Worm (Caenorhabditis elegans) whole organism, mixed stage, embryonic: ENCODE results near the gene rpl-12.

Experiments used
- M03D4.4 ChIP-seq: sonication (generic microtip); optimal IDR thresholded peaks from 2 replicates; lab custom pipeline; 2017; ENCODE audit warnings: mild to moderate bottlenecking, missing genetic modification characterization, missing compliant biosample characterization
- blmp-1 ChIP-seq: fragments of 150-350 bp; optimal IDR thresholded peaks from 2 replicates; lab custom pipeline; 2014; ENCODE audit warnings: missing biosample characterization, missing genetic modification characterization
- ceh-39 ChIP-seq: fragments of 150-350 bp; optimal IDR thresholded peaks from 2 replicates; lab custom pipeline; 2014; ENCODE audit warnings: missing biosample characterization, missing genetic modification characterization
- ceh-43 ChIP-seq: fragments of 200-800 bp; sonication (Bioruptor generic); optimal IDR thresholded peaks from 2 replicates; lab custom pipeline; 2018; ENCODE audit warnings: mild to moderate bottlenecking, missing genetic modification characterization, moderate library complexity, missing compliant biosample characterization
- ceh-83 ChIP-seq: fragments of 200-800 bp; sonication (Bioruptor generic); optimal IDR thresholded peaks from 2 replicates; lab custom pipeline; 2018; ENCODE audit warnings: mild to moderate bottlenecking, missing genetic modification characterization, missing compliant biosample characterization
- ces-1 ChIP-seq: fragments of 150-350 bp; optimal IDR thresholded peaks from 2 replicates; lab custom pipeline; 2014; ENCODE audit warnings: missing biosample characterization, missing genetic modification reagents, missing genetic modification characterization
- cnd-1 ChIP-seq: fragments of 200-800 bp; sonication (Bioruptor generic); optimal IDR thresholded peaks from 2 replicates; lab custom pipeline; 2018; ENCODE audit warnings: mild to moderate bottlenecking, missing genetic modification characterization, missing compliant biosample characterization
- elt-1 ChIP-seq: sonication (generic microtip); optimal IDR thresholded peaks from 2 replicates; lab custom pipeline; 2017; ENCODE audit warnings: missing genetic modification characterization, mild to moderate bottlenecking, missing compliant biosample characterization, antibody characterized with exemption, moderate library complexity, borderline replicate concordance; ENCODE audit not compliant: insufficient read depth
- flh-1 ChIP-seq: fragments of 200-800 bp; sonication (Bioruptor generic); optimal IDR thresholded peaks from 2 replicates; lab custom pipeline; 2018; ENCODE audit warnings: mild to moderate bottlenecking, missing genetic modification characterization, moderate library complexity, missing compliant biosample characterization
- ham-2 ChIP-seq: fragments of 200-800 bp; sonication (Bioruptor generic); optimal IDR thresholded peaks from 2 replicates; lab custom pipeline; 2018; ENCODE audit warnings: mild to moderate bottlenecking, missing genetic modification characterization, missing compliant biosample characterization
- hlh-1 ChIP-seq: fragments of 150-350 bp; optimal IDR thresholded peaks from 2 replicates; lab custom pipeline; 2014; ENCODE audit warnings: missing biosample characterization, missing genetic modification reagents, missing genetic modification characterization
- lsy-2 ChIP-seq: fragments of 150-350 bp; optimal IDR thresholded peaks from 2 replicates; lab custom pipeline; 2014; ENCODE audit warnings: missing biosample characterization, missing genetic modification characterization
- mep-1 ChIP-seq: fragments of 150-350 bp; optimal IDR thresholded peaks from 2 replicates; lab custom pipeline; 2017; ENCODE audit warnings: missing biosample characterization, missing genetic modification reagents, missing genetic modification characterization, inconsistent platforms
- mls-2 ChIP-seq: sonication (generic microtip); optimal IDR thresholded peaks from 2 replicates; lab custom pipeline; 2016; ENCODE audit warnings: mild to moderate bottlenecking, missing genetic modification characterization, moderate library complexity, missing compliant biosample characterization
- nhr-12 ChIP-seq: fragments of 150-350 bp; optimal IDR thresholded peaks from 2 replicates; lab custom pipeline; 2014; ENCODE audit warnings: missing biosample characterization, missing genetic modification characterization
- nhr-2 ChIP-seq: fragments of 150-350 bp; optimal IDR thresholded peaks from 2 replicates; lab custom pipeline; 2014; ENCODE audit warnings: missing biosample characterization, missing genetic modification characterization
- nhr-237 ChIP-seq: fragments of 150-350 bp; optimal IDR thresholded peaks from 2 replicates; lab custom pipeline; 2014; ENCODE audit warnings: missing biosample characterization, missing genetic modification characterization
- nhr-28 ChIP-seq: fragments of 150-350 bp; optimal IDR thresholded peaks from 2 replicates; lab custom pipeline; 2014; ENCODE audit warnings: missing biosample characterization, missing genetic modification characterization
- nhr-76 ChIP-seq: sonication (generic microtip); optimal IDR thresholded peaks from 2 replicates; lab custom pipeline; 2017; ENCODE audit warnings: missing biosample characterization, missing genetic modification characterization
- pha-4 ChIP-seq: fragments of 150-350 bp; optimal IDR thresholded peaks from 2 replicates; lab custom pipeline; 2018; ENCODE audit warnings: missing biosample characterization, missing genetic modification reagents, missing genetic modification characterization
- sem-2 ChIP-seq: fragments of 200-800 bp; sonication (Bioruptor generic); optimal IDR thresholded peaks from 2 replicates; lab custom pipeline; 2018; ENCODE audit warnings: mild to moderate bottlenecking, missing genetic modification characterization, missing compliant biosample characterization
- sptf-1 ChIP-seq: sonication (generic microtip); optimal IDR thresholded peaks from 2 replicates; lab custom pipeline; 2017; ENCODE audit warnings: mild to moderate bottlenecking, missing genetic modification characterization, moderate library complexity, missing compliant biosample characterization
- tbx-8 ChIP-seq: fragments of 200-800 bp; sonication (Bioruptor generic); optimal IDR thresholded peaks from 2 replicates; lab custom pipeline; 2018; ENCODE audit warnings: mild to moderate bottlenecking, missing genetic modification characterization, moderate library complexity, missing compliant biosample characterization
- unc-120 ChIP-seq: sonication (generic microtip); optimal IDR thresholded peaks from 2 replicates; lab custom pipeline; 2017; ENCODE audit warnings: missing genetic modification characterization, missing compliant biosample characterization; ENCODE audit not compliant: poor library complexity, severe bottlenecking
- unc-39 ChIP-seq: fragments of 150-350 bp; optimal IDR thresholded peaks from 2 replicates; lab custom pipeline; 2014; ENCODE audit warnings: missing biosample characterization, missing genetic modification characterization
- unc-62 ChIP-seq: fragments of 150-350 bp; optimal IDR thresholded peaks from 2 replicates; lab custom pipeline; 2014; ENCODE audit warnings: missing biosample characterization, missing genetic modification reagents, missing genetic modification characterization
- ztf-11 ChIP-seq: fragments of 150-350 bp; optimal IDR thresholded peaks from 2 replicates; lab custom pipeline; 2014; ENCODE audit warnings: missing biosample characterization, missing genetic modification characterization

The rpl-12 gene

ce11 chrIV:13209566-13209965 lies 30.9 kb downstream of the rpl-12 start, which contains the start of gene C48D1.9:
Gene C48D1.9, minus strand, starts transcription at chrIV:13209666.
- TF ChIP-seq ces-1 (GFP tag; lab: Kevin White, UChicago) (no peak), tbx-8 (GFP tag; lab: Kevin White, UChicago) (no peak), unc-39 (tag; lab: Kevin White, UChicago) (no peak), mep-1 (tag; lab: Kevin White, UChicago) (no peak), ztf-11 (tag; lab: Kevin White, UChicago) (no peak), sem-2 (GFP tag; lab: Kevin White, UChicago) (no peak), ceh-83 (GFP tag; lab: Kevin White, UChicago) (no peak), sptf-1 (no peak), nhr-2 (tag; lab: Kevin White, UChicago) (no peak), unc-120 (no peak), ham-2 (no peak), M03D4.4 (tag; lab: Kevin White, UChicago) (no peak), nhr-28 (tag; lab: Kevin White, UChicago) (no peak), nhr-237 (tag; lab: Kevin White, UChicago) (no peak), nhr-12 (no peak), nhr-76 (tag; lab: Kevin White, UChicago) (no peak), ceh-39 (tag; lab: Kevin White, UChicago) (no peak), elt-1 (tag; lab: Kevin White, UChicago) (no peak), unc-62 (GFP tag; lab: Kevin White, UChicago) (no peak)

DNA sequence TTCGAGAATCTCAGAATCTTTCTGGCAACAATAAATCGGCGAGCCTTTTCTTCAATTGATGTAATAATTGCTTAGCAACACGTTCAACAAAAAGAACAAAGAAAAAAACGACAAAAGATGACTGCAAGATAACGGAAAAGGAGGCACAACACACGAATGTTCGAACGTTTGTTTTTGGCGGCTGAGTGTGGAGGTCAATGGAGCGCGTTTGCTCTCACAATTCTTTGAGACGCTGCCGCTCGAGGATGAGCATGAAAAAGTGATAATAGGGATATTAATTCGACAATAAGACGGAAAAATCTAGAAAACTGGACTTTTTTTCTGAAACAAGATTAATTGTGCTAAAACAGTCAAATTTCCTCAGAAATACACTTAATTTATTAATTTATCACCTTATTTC lies 34.6 kb downstream of the rpl-12 start:
- TF ChIP-seq ceh-39 (tag; lab: Kevin White, UChicago) = peak; percentile 46
- TF ChIP-seq unc-62 (GFP tag; lab: Kevin White, UChicago) = no peak
- peak; percentile 25 for TF ChIP-seq elt-1 (tag; lab: Kevin White, UChicago)
- peak; percentile 12 for TF ChIP-seq lsy-2
- no peak for TF ChIP-seq tbx-8 (GFP tag; lab: Kevin White, UChicago)
- no peak for TF ChIP-seq ham-2
- TF ChIP-seq pha-4 = no peak
- TF ChIP-seq ces-1 (GFP tag; lab: Kevin White, UChicago) = no peak
- no peak for TF ChIP-seq sem-2 (GFP tag; lab: Kevin White, UChicago)

ce11 chrIV:13204037-13204436 lies 36.4 kb downstream of the rpl-12 start, which contains the start of gene ced-3:
Gene ced-3, minus strand, starts transcription at chrIV:13204137.
- TF ChIP-seq sem-2 (GFP tag; lab: Kevin White, UChicago) = no peak
- TF ChIP-seq ztf-11 (tag; lab: Kevin White, UChicago) = no peak
- no peak for TF ChIP-seq lsy-2
- TF ChIP-seq nhr-76 (tag; lab: Kevin White, UChicago) = no peak
- TF ChIP-seq unc-39 (tag; lab: Kevin White, UChicago) = no peak
- no peak for TF ChIP-seq flh-1 (GFP tag; lab: Kevin White, UChicago)
- TF ChIP-seq ceh-39 (tag; lab: Kevin White, UChicago) = no peak
- TF ChIP-seq nhr-12 = no peak
- no peak for TF ChIP-seq ceh-43 (GFP tag; lab: Kevin White, UChicago)
- TF ChIP-seq M03D4.4 (tag; lab: Kevin White, UChicago) = no peak
- no peak for TF ChIP-seq elt-1 (tag; lab: Kevin White, UChicago)
- TF ChIP-seq ces-1 (GFP tag; lab: Kevin White, UChicago) = no peak

ce11 chrIV:13197282-13197681 lies 43.2 kb downstream of the rpl-12 start, which contains the start of gene C48D1.1:
Gene C48D1.1, minus strand, starts transcription at chrIV:13197382.
- TF ChIP-seq tbx-8 (GFP tag; lab: Kevin White, UChicago) (no peak), lsy-2 (no peak), blmp-1 (tag; lab: Kevin White, UChicago) (no peak), ceh-39 (tag; lab: Kevin White, UChicago) (no peak), sem-2 (GFP tag; lab: Kevin White, UChicago) (no peak), mep-1 (tag; lab: Kevin White, UChicago) (no peak), elt-1 (tag; lab: Kevin White, UChicago) (no peak)

- no peak for TF ChIP-seq mls-2
- TF ChIP-seq nhr-28 (tag; lab: Kevin White, UChicago) = no peak
- TF ChIP-seq unc-62 (GFP tag; lab: Kevin White, UChicago) = no peak
- no peak for TF ChIP-seq hlh-1 (tag; lab: Kevin White, UChicago)
- TF ChIP-seq sptf-1 = no peak
- no peak for TF ChIP-seq mep-1 (tag; lab: Kevin White, UChicago)
- TF ChIP-seq tbx-8 (GFP tag; lab: Kevin White, UChicago) = no peak
- TF ChIP-seq nhr-237 (tag; lab: Kevin White, UChicago) = no peak
- no peak for TF ChIP-seq ceh-83 (GFP tag; lab: Kevin White, UChicago)
- no peak for TF ChIP-seq cnd-1 (tag; lab: Kevin White, UChicago)
These were observed 47.2 kb downstream of the rpl-12 start, which contains the start of gene F58D2.5 for ce11 chrIV:13193239-13193638. Gene F58D2.5, minus strand, starts transcription at chrIV:13193339.
